Fruit fly (Drosophila melanogaster) whole organism, embryonic: ENCODE measurements around the gene Kdm3.
A peak's percentile ranks its signal among the peaks of the same experiment; 100 is the strongest.

Experiments
- BEAF-32 ChIP-seq: fragments of 200-800 bp; sonication (Bioruptor generic); optimal IDR thresholded peaks from 3 replicates; lab custom pipeline; 2017; ENCODE audit warnings: missing biosample characterization, missing genetic modification characterization, mild to moderate bottlenecking, moderate library complexity, missing genetic modification reagents
- CG10274 ChIP-seq: fragments of 200-800 bp; sonication (Bioruptor generic); optimal IDR thresholded peaks from 3 replicates; lab custom pipeline; 2017; ENCODE audit warnings: missing biosample characterization, mild to moderate bottlenecking, missing genetic modification characterization
- CG10979 ChIP-seq: fragments of 200-800 bp; sonication (Bioruptor generic); optimal IDR thresholded peaks from 2 replicates; lab custom pipeline; 2018; ENCODE audit warnings: missing biosample characterization, mild to moderate bottlenecking, missing genetic modification characterization, moderate library complexity
- CG11560 ChIP-seq: fragments of 200-800 bp; sonication (Bioruptor generic); IDR thresholded peaks from 3 replicates; pipeline ENCODE4 v1.3.6; 2022; ENCODE audit warnings: missing biosample characterization, missing genetic modification characterization
- CG14965 ChIP-seq: fragments of 200-800 bp; sonication (Bioruptor generic); optimal IDR thresholded peaks from 2 replicates; lab custom pipeline; 2016; ENCODE audit warnings: missing biosample characterization, missing genetic modification characterization, borderline replicate concordance
- CG15601 ChIP-seq: fragments of 200-800 bp; sonication (Bioruptor generic); optimal IDR thresholded peaks from 3 replicates; lab custom pipeline; 2019; ENCODE audit warnings: missing biosample characterization, mild to moderate bottlenecking, missing genetic modification characterization, moderate library complexity
- CG1647 ChIP-seq: fragments of 200-800 bp; sonication (Bioruptor generic); optimal IDR thresholded peaks from 3 replicates; lab custom pipeline; 2016; ENCODE audit warnings: missing biosample characterization, missing genetic modification characterization
- CG16863 ChIP-seq: fragments of 200-800 bp; sonication (Bioruptor generic); optimal IDR thresholded peaks from 3 replicates; lab custom pipeline; 2016; ENCODE audit warnings: missing biosample characterization, missing genetic modification characterization
- CG17186 ChIP-seq: fragments of 200-800 bp; sonication (Bioruptor generic); optimal IDR thresholded peaks from 3 replicates; lab custom pipeline; 2017; ENCODE audit warnings: missing biosample characterization, missing genetic modification reagents, missing genetic modification characterization
- CG17328 ChIP-seq: fragments of 200-800 bp; sonication (Bioruptor generic); IDR thresholded peaks from 2 replicates; pipeline ENCODE4 v1.3.6; 2022; ENCODE audit warnings: missing biosample characterization, missing genetic modification characterization
- CG2712 ChIP-seq: fragments of 200-800 bp; optimal IDR thresholded peaks from 3 replicates; lab custom pipeline; 2019; ENCODE audit warnings: missing biosample characterization, mild to moderate bottlenecking, missing genetic modification characterization, moderate library complexity
- CG3407 ChIP-seq: fragments of 200-800 bp; sonication (Bioruptor generic); optimal IDR thresholded peaks from 2 replicates; lab custom pipeline; 2018; ENCODE audit warnings: missing biosample characterization, mild to moderate bottlenecking, missing genetic modification characterization
- CG3726 ChIP-seq: fragments of 200-800 bp; sonication (Bioruptor generic); IDR thresholded peaks from 3 replicates; pipeline ENCODE4, ENCODE4 v1.3.6; 2022; ENCODE audit warnings: missing biosample characterization, missing genetic modification characterization
- CG4404 ChIP-seq: fragments of 200-800 bp; sonication (Bioruptor generic); IDR thresholded peaks from 2 replicates; pipeline ENCODE4 v1.3.6; 2022; ENCODE audit warnings: missing biosample characterization, missing genetic modification characterization
- CG4730 ChIP-seq: fragments of 200-800 bp; sonication (Bioruptor generic); IDR thresholded peaks from 2 replicates; pipeline ENCODE4 v1.3.6; 2022; ENCODE audit warnings: missing biosample characterization, missing genetic modification characterization
- CG7271 ChIP-seq: fragments of 200-800 bp; sonication (Bioruptor generic); optimal IDR thresholded peaks from 2 replicates; lab custom pipeline; 2018; ENCODE audit warnings: missing biosample characterization, mild to moderate bottlenecking, missing genetic modification characterization, moderate library complexity
- CG9215 ChIP-seq: fragments of 200-800 bp; sonication (Bioruptor generic); IDR thresholded peaks from 2 replicates; pipeline ENCODE4 v1.3.6; 2022; ENCODE audit warnings: missing biosample characterization, missing genetic modification characterization
- CG9609 ChIP-seq: fragments of 200-800 bp; sonication (Bioruptor generic); optimal IDR thresholded peaks from 3 replicates; lab custom pipeline; 2016; ENCODE audit warnings: missing biosample characterization, missing genetic modification characterization
- CHES-1-like ChIP-seq: fragments of 200-800 bp; sonication (Bioruptor generic); optimal IDR thresholded peaks from 2 replicates; lab custom pipeline; 2016; ENCODE audit warnings: missing biosample characterization, missing genetic modification characterization
- CTCF ChIP-seq: fragments of 200-800 bp; sonication (Bioruptor generic); optimal IDR thresholded peaks from 2 replicates; lab custom pipeline; 2017; ENCODE audit warnings: missing biosample characterization, mild to moderate bottlenecking, missing genetic modification characterization, moderate library complexity
- D19B ChIP-seq: fragments of 200-800 bp; sonication (Bioruptor generic); optimal IDR thresholded peaks from 2 replicates; lab custom pipeline; 2017; ENCODE audit warnings: missing biosample characterization, mild to moderate bottlenecking, missing genetic modification characterization
- Dp ChIP-seq: fragments of 200-800 bp; sonication (Bioruptor generic); optimal IDR thresholded peaks from 2 replicates; lab custom pipeline; 2018; ENCODE audit warnings: missing biosample characterization, mild to moderate bottlenecking, missing genetic modification characterization, moderate library complexity
- ERR ChIP-seq: fragments of 200-800 bp; sonication (Bioruptor generic); optimal IDR thresholded peaks from 2 replicates; lab custom pipeline; 2016; ENCODE audit warnings: missing biosample characterization, missing genetic modification characterization
- Fer1 ChIP-seq: fragments of 200-800 bp; sonication (Bioruptor generic); optimal IDR thresholded peaks from 2 replicates; lab custom pipeline; 2017; ENCODE audit warnings: missing biosample characterization, mild to moderate bottlenecking, missing genetic modification characterization
- Kr ChIP-seq: fragments of 200-800 bp; sonication (Bioruptor generic); optimal IDR thresholded peaks from 2 replicates; lab custom pipeline; 2017; ENCODE audit warnings: missing biosample characterization, mild to moderate bottlenecking, missing genetic modification characterization
- Lim3 ChIP-seq: fragments of 200-800 bp; sonication (Bioruptor generic); IDR thresholded peaks from 2 replicates; pipeline ENCODE4 v1.3.6; 2022; ENCODE audit warnings: missing biosample characterization, missing genetic modification characterization
- Lpt ChIP-seq: fragments of >200 bp; optimal IDR thresholded peaks from 2 replicates; lab custom pipeline; 2018; ENCODE audit warnings: missing biosample characterization, missing genetic modification characterization
- Ptx1 ChIP-seq: fragments of 200-800 bp; sonication (Bioruptor generic); IDR thresholded peaks from 2 replicates; pipeline ENCODE4 v1.3.6; 2022; ENCODE audit warnings: missing biosample characterization, missing genetic modification characterization
- Stat92E ChIP-seq, 3 experiments: fragments of >200 bp in 2 of 3; fragments of 200-800 bp in 1 of 3; sonication (Bioruptor generic) in 1 of 3; optimal IDR thresholded peaks; 2 replicates each; lab custom pipeline; 2017 to 2019; ENCODE audit warnings: missing biosample characterization in 3 of 3, missing genetic modification characterization in 3 of 3, mild to moderate bottlenecking in 1 of 3, moderate library complexity in 1 of 3
- ash1 ChIP-seq: fragments of 200-800 bp; sonication (Bioruptor generic); optimal IDR thresholded peaks from 2 replicates; lab custom pipeline; 2018; ENCODE audit warnings: missing biosample characterization, mild to moderate bottlenecking, missing genetic modification characterization
- btn ChIP-seq: fragments of 200-800 bp; sonication (Bioruptor generic); optimal IDR thresholded peaks from 2 replicates; lab custom pipeline; 2016; ENCODE audit warnings: missing biosample characterization, missing genetic modification characterization
- caup ChIP-seq: fragments of 200-800 bp; sonication (Bioruptor generic); optimal IDR thresholded peaks from 3 replicates; lab custom pipeline; 2017; ENCODE audit warnings: missing biosample characterization, mild to moderate bottlenecking, missing genetic modification characterization, moderate library complexity; ENCODE audit not compliant: severe bottlenecking
- ewg ChIP-seq: fragments of 200-800 bp; sonication (Bioruptor generic); optimal IDR thresholded peaks from 3 replicates; lab custom pipeline; 2017; ENCODE audit warnings: mild to moderate bottlenecking, missing biosample characterization, missing genetic modification reagents, missing genetic modification characterization
- fd96Cb ChIP-seq: fragments of 200-800 bp; sonication (Bioruptor generic); optimal IDR thresholded peaks from 2 replicates; lab custom pipeline; 2018; ENCODE audit warnings: missing biosample characterization, mild to moderate bottlenecking, missing genetic modification characterization, moderate library complexity
- gem ChIP-seq: fragments of 200-800 bp; sonication (Bioruptor generic); optimal IDR thresholded peaks from 2 replicates; lab custom pipeline; 2019; ENCODE audit warnings: missing biosample characterization, mild to moderate bottlenecking, missing genetic modification characterization, moderate library complexity
- grn ChIP-seq: fragments of 200-800 bp; sonication (Bioruptor generic); optimal IDR thresholded peaks from 3 replicates; lab custom pipeline; 2017; ENCODE audit warnings: missing biosample characterization, missing genetic modification characterization
- lbe ChIP-seq: fragments of 200-800 bp; sonication (Bioruptor generic); optimal IDR thresholded peaks from 2 replicates; lab custom pipeline; 2016; ENCODE audit warnings: missing biosample characterization, mild to moderate bottlenecking, missing genetic modification characterization
- lilli ChIP-seq: fragments of 200-800 bp; sonication (Bioruptor generic); optimal IDR thresholded peaks from 3 replicates; lab custom pipeline; 2016; ENCODE audit warnings: missing biosample characterization, missing genetic modification characterization
- lmd ChIP-seq: fragments of 200-800 bp; sonication (Bioruptor generic); IDR thresholded peaks from 2 replicates; pipeline ENCODE4 v1.3.6; 2022; ENCODE audit warnings: missing biosample characterization, missing genetic modification characterization
- pfk ChIP-seq: fragments of 200-800 bp; sonication (Bioruptor generic); optimal IDR thresholded peaks from 2 replicates; lab custom pipeline; 2018; ENCODE audit warnings: missing biosample characterization, mild to moderate bottlenecking, missing genetic modification characterization, moderate library complexity
- pho ChIP-seq: fragments of 200-800 bp; sonication (Bioruptor generic); optimal IDR thresholded peaks from 2 replicates; lab custom pipeline; 2016; ENCODE audit warnings: missing biosample characterization, missing genetic modification characterization
- pita ChIP-seq: fragments of 200-800 bp; sonication (Bioruptor generic); optimal IDR thresholded peaks from 2 replicates; lab custom pipeline; 2017; ENCODE audit warnings: missing biosample characterization, mild to moderate bottlenecking, missing genetic modification characterization
- pzg ChIP-seq: fragments of 200-800 bp; sonication (Bioruptor generic); optimal IDR thresholded peaks from 3 replicates; lab custom pipeline; 2018; ENCODE audit warnings: missing biosample characterization, mild to moderate bottlenecking, missing genetic modification characterization, moderate library complexity
- salm ChIP-seq: fragments of 200-800 bp; sonication (Bioruptor generic); optimal IDR thresholded peaks from 2 replicates; lab custom pipeline; 2018; ENCODE audit warnings: missing biosample characterization, mild to moderate bottlenecking, missing genetic modification characterization
- sd ChIP-seq: fragments of 200-800 bp; sonication (Bioruptor generic); optimal IDR thresholded peaks from 3 replicates; lab custom pipeline; 2018; ENCODE audit warnings: missing biosample characterization, mild to moderate bottlenecking, missing genetic modification characterization, moderate library complexity
- sens-2 ChIP-seq: fragments of 200-800 bp; sonication (Bioruptor generic); IDR thresholded peaks from 2 replicates; pipeline ENCODE4 v1.3.6; 2022; ENCODE audit warnings: missing biosample characterization, missing genetic modification characterization
- sr ChIP-seq: fragments of 200-800 bp; sonication (Bioruptor generic); IDR thresholded peaks from 3 replicates; pipeline ENCODE4 v1.3.6; 2022; ENCODE audit warnings: missing biosample characterization, missing genetic modification characterization
- unpg ChIP-seq: fragments of 200-800 bp; sonication (Bioruptor generic); optimal IDR thresholded peaks from 3 replicates; lab custom pipeline; 2018; ENCODE audit warnings: missing biosample characterization, mild to moderate bottlenecking, missing genetic modification characterization, moderate library complexity
- vfl ChIP-seq: fragments of 200-800 bp; sonication (Bioruptor generic); optimal IDR thresholded peaks from 2 replicates; lab custom pipeline; 2016; ENCODE audit warnings: missing biosample characterization, missing genetic modification characterization

The Kdm3 gene

dm6 chr3R:9493627-9494626, 21.9 kb upstream of the Kdm3 start, which contains the start of gene CG16779 (continued):
- TF ChIP-seq unpg (GFP tag; lab: Kevin White, UChicago), result no peak
- TF ChIP-seq ash1 (GFP tag; lab: Kevin White, UChicago), result no peak
- TF ChIP-seq Kr (GFP tag; lab: Kevin White, UChicago), result no peak
- TF ChIP-seq pho (GFP tag; lab: Kevin White, UChicago), result no peak
- no peak for TF ChIP-seq caup
- no peak for TF ChIP-seq Stat92E (GFP tag; optimal IDR thresholded peaks at IDR 0.05; lab: Kevin White, UChicago)
- TF ChIP-seq gem, result peak; percentile 67
- TF ChIP-seq CG9215, result peak; percentile 99
- peak; percentile 35 for TF ChIP-seq lilli
- TF ChIP-seq Dp (GFP tag; lab: Kevin White, UChicago), result peak; percentile 89
- no peak for TF ChIP-seq CTCF (GFP tag; lab: Kevin White, UChicago)
- peak; percentile 33; the same call in 1 of the 2 replicates for TF ChIP-seq lmd (GFP tag; lab: Robert Waterston, UW)
- no peak for TF ChIP-seq CG3407 (GFP tag; lab: Kevin White, UChicago)
- no peak for TF ChIP-seq BEAF-32 (GFP tag; lab: Kevin White, UChicago)
- no peak for TF ChIP-seq CG9609
- peak; percentile 49 for TF ChIP-seq CG10979
- peak; percentile 60 for TF ChIP-seq Ptx1
- TF ChIP-seq CG14965 (GFP tag; lab: Kevin White, UChicago), result no peak
- TF ChIP-seq CHES-1-like, result no peak
- peak; percentile 36; the same call in 1 of the 2 replicates for TF ChIP-seq CG4404
- TF ChIP-seq D19B (GFP tag; lab: Kevin White, UChicago), result no peak
- TF ChIP-seq pzg, result peak; percentile 64
- no peak for TF ChIP-seq pita (GFP tag; lab: Kevin White, UChicago)
- TF ChIP-seq CG17328, result no peak
- no peak for TF ChIP-seq CG17186 (GFP tag; lab: Kevin White, UChicago)
- TF ChIP-seq Lpt, result no peak
- TF ChIP-seq CG11560 (tag; lab: Robert Waterston, UW), result no peak
- TF ChIP-seq CG7271 (tag; lab: Kevin White, UChicago), result no peak
- TF ChIP-seq fd96Cb (tag; lab: Kevin White, UChicago), result peak; percentile 28
- no peak for TF ChIP-seq CG10274 (GFP tag; lab: Kevin White, UChicago)
- TF ChIP-seq CG16863 (GFP tag; lab: Kevin White, UChicago), result peak; percentile 10
- TF ChIP-seq salm (tag; lab: Kevin White, UChicago), result no peak
- TF ChIP-seq grn (GFP tag; lab: Kevin White, UChicago), result no peak
- no peak for TF ChIP-seq CG4730 (GFP tag; lab: Robert Waterston, UW)
- no peak for TF ChIP-seq lbe
- peak; percentile 20 for TF ChIP-seq Fer1
- TF ChIP-seq pfk (GFP tag; lab: Kevin White, UChicago), result no peak
- peak; percentile 5 for TF ChIP-seq CG15601 (tag; lab: Kevin White, UChicago)
- TF ChIP-seq sr (GFP tag; lab: Robert Waterston, UW), result no peak
- peak; percentile 56 for TF ChIP-seq CG2712
- TF ChIP-seq sd (tag; lab: Kevin White, UChicago), result no peak
- TF ChIP-seq vfl (GFP tag; lab: Kevin White, UChicago), result no peak
- no peak for TF ChIP-seq CG1647 (GFP tag; lab: Kevin White, UChicago)
- TF ChIP-seq sens-2, result no peak
- TF ChIP-seq btn (GFP tag; lab: Kevin White, UChicago), result no peak
- TF ChIP-seq Lim3 (GFP tag; lab: Robert Waterston, UW), result no peak
- peak; percentile 27 for TF ChIP-seq ERR (GFP tag; lab: Kevin White, UChicago)
- TF ChIP-seq CG3726 (GFP tag; lab: Robert Waterston, UW), result no peak
- peak; percentile 100 for TF ChIP-seq ewg (GFP tag; lab: Kevin White, UChicago)
